Fruit fly (Drosophila melanogaster) whole organism, embryonic: ENCODE results near the gene Sap30.

Experiments
- C15 ChIP-seq: fragments of 200-800 bp; sonication (Bioruptor generic); IDR thresholded peaks from 3 replicates; pipeline ENCODE4 v1.3.6; 2022; ENCODE audit warnings: missing biosample characterization, missing genetic modification characterization
- CG13775 ChIP-seq: fragments of 200-800 bp; sonication (Bioruptor generic); optimal IDR thresholded peaks from 3 replicates; lab custom pipeline; 2017; ENCODE audit warnings: missing biosample characterization, mild to moderate bottlenecking, missing genetic modification characterization
- CG14965 ChIP-seq: fragments of 200-800 bp; sonication (Bioruptor generic); optimal IDR thresholded peaks from 2 replicates; lab custom pipeline; 2016; ENCODE audit warnings: missing biosample characterization, missing genetic modification characterization, borderline replicate concordance
- CG15601 ChIP-seq: fragments of 200-800 bp; sonication (Bioruptor generic); optimal IDR thresholded peaks from 3 replicates; lab custom pipeline; 2019; ENCODE audit warnings: missing biosample characterization, mild to moderate bottlenecking, missing genetic modification characterization, moderate library complexity
- CG1603 ChIP-seq: fragments of 200-800 bp; sonication (Bioruptor generic); optimal IDR thresholded peaks from 2 replicates; lab custom pipeline; 2019; ENCODE audit warnings: missing biosample characterization, mild to moderate bottlenecking, missing genetic modification characterization, moderate library complexity
- CG17829 ChIP-seq: fragments of 200-800 bp; optimal IDR thresholded peaks from 2 replicates; lab custom pipeline; 2019; ENCODE audit warnings: missing biosample characterization, mild to moderate bottlenecking, missing genetic modification characterization, moderate library complexity
- CG2678 ChIP-seq: fragments of 200-800 bp; sonication (Bioruptor generic); optimal IDR thresholded peaks from 3 replicates; lab custom pipeline; 2019; ENCODE audit warnings: missing biosample characterization, mild to moderate bottlenecking, missing genetic modification characterization, moderate library complexity
- CG3847 ChIP-seq: fragments of 200-800 bp; sonication (Bioruptor generic); IDR thresholded peaks from 2 replicates; pipeline ENCODE4 v1.3.6; 2022; ENCODE audit warnings: missing biosample characterization, missing genetic modification characterization
- CG4404 ChIP-seq: fragments of 200-800 bp; sonication (Bioruptor generic); IDR thresholded peaks from 2 replicates; pipeline ENCODE4 v1.3.6; 2022; ENCODE audit warnings: missing biosample characterization, missing genetic modification characterization
- CG6765 ChIP-seq: fragments of 200-800 bp; sonication (Bioruptor generic); optimal IDR thresholded peaks from 3 replicates; lab custom pipeline; 2017; ENCODE audit warnings: missing biosample characterization, mild to moderate bottlenecking, missing genetic modification characterization
- CG7271 ChIP-seq: fragments of 200-800 bp; sonication (Bioruptor generic); optimal IDR thresholded peaks from 2 replicates; lab custom pipeline; 2018; ENCODE audit warnings: missing biosample characterization, mild to moderate bottlenecking, missing genetic modification characterization, moderate library complexity
- CG8281 ChIP-seq: fragments of 200-800 bp; sonication (Bioruptor generic); optimal IDR thresholded peaks from 2 replicates; lab custom pipeline; 2018; ENCODE audit warnings: missing biosample characterization, mild to moderate bottlenecking, missing genetic modification characterization, moderate library complexity
- CG9817 ChIP-seq: fragments of 200-800 bp; sonication (Bioruptor generic); optimal IDR thresholded peaks from 2 replicates; lab custom pipeline; 2018; ENCODE audit warnings: missing biosample characterization, mild to moderate bottlenecking, missing genetic modification characterization, moderate library complexity
- CrebB ChIP-seq: fragments of 200-800 bp; sonication (Bioruptor generic); optimal IDR thresholded peaks from 3 replicates; lab custom pipeline; 2018; ENCODE audit warnings: missing biosample characterization, mild to moderate bottlenecking, missing genetic modification characterization
- D ChIP-seq, 2 experiments: fragments of 200-800 bp in 1 of 2; fragments of >200 bp in 1 of 2; sonication (Bioruptor generic) in 1 of 2; optimal IDR thresholded peaks; 2 replicates in 1 of 2; 3 replicates in 1 of 2; lab custom pipeline; 2017; ENCODE audit warnings: mild to moderate bottlenecking in 1 of 2, missing biosample characterization in 1 of 2, missing genetic modification characterization in 1 of 2, missing genetic modification reagents in 1 of 2
- Dref ChIP-seq: fragments of 200-800 bp; sonication (Bioruptor generic); IDR thresholded peaks from 2 replicates; pipeline ENCODE4 v1.3.6; 2022; ENCODE audit warnings: missing biosample characterization, missing genetic modification characterization
- Ets65A ChIP-seq: fragments of 200-800 bp; sonication (Bioruptor generic); peaks from one replicate; lab custom pipeline; 2016; ENCODE audit warnings: missing biosample characterization, missing genetic modification characterization
- Gug ChIP-seq: fragments of 200-800 bp; sonication (Bioruptor generic); IDR thresholded peaks from 4 replicates; pipeline ENCODE4 v1.3.6; 2022; ENCODE audit warnings: missing biosample characterization, missing genetic modification characterization
- Jarid2 ChIP-seq: fragments of 200-800 bp; sonication (Bioruptor generic); optimal IDR thresholded peaks from 3 replicates; lab custom pipeline; 2017; ENCODE audit warnings: mild to moderate bottlenecking, missing biosample characterization, missing genetic modification reagents, missing genetic modification characterization
- Pdp1 ChIP-seq, 2 experiments: fragments of 200-800 bp; sonication (Bioruptor generic); optimal IDR thresholded peaks; 3 replicates each; lab custom pipeline; 2016; ENCODE audit warnings: missing biosample characterization in 2 of 2, missing genetic modification characterization in 2 of 2, mild to moderate bottlenecking in 1 of 2, moderate library complexity in 1 of 2
- Poxn ChIP-seq: fragments of 200-800 bp; sonication (Bioruptor generic); IDR thresholded peaks from 2 replicates; pipeline ENCODE4 v1.3.6; 2022; ENCODE audit warnings: missing biosample characterization, missing genetic modification characterization
- Rfx ChIP-seq: fragments of 200-800 bp; sonication (Bioruptor generic); IDR thresholded peaks from 2 replicates; pipeline ENCODE4 v1.3.6; 2022; ENCODE audit warnings: missing biosample characterization, missing genetic modification characterization
- Trl ChIP-seq, 3 experiments: fragments of >200 bp in 2 of 3; fragments of 200-800 bp in 1 of 3; sonication (Bioruptor generic) in 1 of 3; optimal IDR thresholded peaks; 2 replicates in 1 of 3; 3 replicates in 2 of 3; lab custom pipeline; 2016 to 2017; ENCODE audit warnings: missing biosample characterization in 1 of 3, missing genetic modification characterization in 1 of 3
- bigmax ChIP-seq: fragments of 200-800 bp; sonication (Bioruptor generic); optimal IDR thresholded peaks from 2 replicates; lab custom pipeline; 2018; ENCODE audit warnings: missing biosample characterization, mild to moderate bottlenecking, missing genetic modification characterization
- chinmo ChIP-seq: fragments of 200-800 bp; sonication (Bioruptor generic); IDR thresholded peaks from 4 replicates; pipeline ENCODE4 v1.3.6; 2022; ENCODE audit warnings: missing biosample characterization, missing genetic modification characterization; ENCODE audit not compliant: partially characterized antibody
- pzg ChIP-seq: fragments of 200-800 bp; sonication (Bioruptor generic); optimal IDR thresholded peaks from 3 replicates; lab custom pipeline; 2018; ENCODE audit warnings: missing biosample characterization, mild to moderate bottlenecking, missing genetic modification characterization, moderate library complexity
- row ChIP-seq: fragments of 200-800 bp; sonication (Bioruptor generic); IDR thresholded peaks from 3 replicates; pipeline ENCODE4 v1.3.6; 2022; ENCODE audit warnings: missing biosample characterization, missing genetic modification characterization
- seq ChIP-seq: fragments of 200-800 bp; sonication (Bioruptor generic); IDR thresholded peaks from 2 replicates; pipeline ENCODE4 v1.3.6; 2022; ENCODE audit warnings: missing biosample characterization, missing genetic modification characterization
- slbo ChIP-seq: fragments of 200-800 bp; sonication (Bioruptor generic); IDR thresholded peaks from 2 replicates; pipeline ENCODE4 v1.3.6; 2022; ENCODE audit warnings: missing biosample characterization, missing genetic modification characterization
- sna ChIP-seq: fragments of 200-800 bp; sonication (Bioruptor generic); IDR thresholded peaks from 2 replicates; pipeline ENCODE4 v1.3.6; 2022; ENCODE audit warnings: missing biosample characterization, missing genetic modification characterization; ENCODE audit not compliant: partially characterized antibody
- sr ChIP-seq: fragments of 200-800 bp; sonication (Bioruptor generic); IDR thresholded peaks from 3 replicates; pipeline ENCODE4 v1.3.6; 2022; ENCODE audit warnings: missing biosample characterization, missing genetic modification characterization
- tgo ChIP-seq: fragments of 200-800 bp; sonication (Bioruptor generic); IDR thresholded peaks from 3 replicates; pipeline ENCODE4 v1.3.6; 2022; ENCODE audit warnings: missing biosample characterization, missing genetic modification characterization
- tna ChIP-seq: fragments of 200-800 bp; sonication (Bioruptor generic); IDR thresholded peaks from 2 replicates; pipeline ENCODE4 v1.3.6; 2022; ENCODE audit warnings: missing biosample characterization, missing genetic modification characterization; ENCODE audit not compliant: partially characterized antibody
- vvl ChIP-seq: fragments of 200-800 bp; sonication (Bioruptor generic); IDR thresholded peaks from 2 replicates; pipeline ENCODE4 v1.3.6; 2022; ENCODE audit warnings: missing biosample characterization, missing genetic modification characterization
- yki ChIP-seq: fragments of >200 bp; optimal IDR thresholded peaks from 3 replicates; lab custom pipeline; 2018
- z ChIP-seq: fragments of 200-800 bp; sonication (Bioruptor generic); IDR thresholded peaks from 3 replicates; pipeline ENCODE4 v1.3.6; 2022; ENCODE audit warnings: missing biosample characterization, missing genetic modification characterization
- zfh2 ChIP-seq: fragments of 200-800 bp; sonication (Bioruptor generic); optimal IDR thresholded peaks from 2 replicates; lab custom pipeline; 2016; ENCODE audit warnings: missing biosample characterization, missing genetic modification characterization

The Sap30 gene

dm6 chrX:16786860-16787415 is at the start of gene Sap30, which contains the start of gene CG9609 (continued):
- TF ChIP-seq pzg (GFP tag; lab: Kevin White, UChicago) (peak; percentile 73), CG17829 (peak; percentile 2), CG15601 (no peak), C15 (no peak), CG2678 (no peak), Pdp1 (GFP tag; optimal IDR thresholded peaks at IDR 0.05; lab: Kevin White, UChicago) (peak in 1 of 2 experiments; percentile 14), chinmo (no peak), CrebB (tag; lab: Kevin White, UChicago) (no peak), CG4404 (GFP tag; lab: Robert Waterston, UW) (no peak), Rfx (GFP tag; lab: Robert Waterston, UW) (peak; percentile 13; the same call in 1 of the 2 replicates), CG6765 (GFP tag; lab: Kevin White, UChicago) (no peak), Ets65A (GFP tag; lab: Kevin White, UChicago) (peak; percentile 79), zfh2 (GFP tag; lab: Kevin White, UChicago) (no peak), CG3847 (GFP tag; lab: Robert Waterston, UW) (peak; percentile 18; the same call in 1 of the 2 replicates), slbo (GFP tag; lab: Robert Waterston, UW) (peak; percentile 23), CG9817 (tag; lab: Kevin White, UChicago) (no peak), sna (GFP tag; lab: Robert Waterston, UW) (no peak), Trl (optimal IDR thresholded peaks at IDR 0.05; lab: Kevin White, UChicago) (no peak), Trl (GFP tag; optimal IDR thresholded peaks at IDR 0.05; lab: Kevin White, UChicago) (peak; percentile 4), D (optimal IDR thresholded peaks at IDR 0.05; lab: Kevin White, UChicago) (no peak), D (GFP tag; optimal IDR thresholded peaks at IDR 0.05; lab: Kevin White, UChicago) (no peak), Poxn (GFP tag; lab: Robert Waterston, UW) (no peak)

DNA sequence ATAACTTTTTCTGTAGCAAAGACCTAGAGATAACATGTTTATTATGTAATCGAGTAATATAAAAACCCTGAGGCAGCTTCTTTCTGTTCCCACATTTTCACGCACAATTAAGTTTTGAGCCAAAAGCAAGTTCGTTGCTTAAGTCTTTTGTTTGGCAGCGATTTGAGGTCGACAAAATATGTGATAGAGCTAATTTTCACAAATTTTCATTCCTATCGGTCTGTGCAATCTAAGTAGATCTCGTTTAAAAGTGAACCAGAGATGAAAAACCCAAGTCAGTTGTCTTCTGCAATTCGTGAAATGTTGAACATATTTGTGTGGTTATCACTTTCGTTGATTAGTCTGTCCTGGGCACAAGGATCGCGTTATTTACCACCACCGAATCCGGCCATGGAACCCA is 49.2 kb upstream of the Sap30 start, which contains the start of gene TwdlZ:
Gene TwdlZ (plus strand): TSS at position 301 of the 400 bp plus-strand sequence.
- no peak for TF ChIP-seq CG8281 (tag; lab: Kevin White, UChicago)
- peak in 1 of 2 experiments; percentile 17 for TF ChIP-seq Pdp1 (GFP tag; optimal IDR thresholded peaks at IDR 0.05; lab: Kevin White, UChicago)

dm6 chrX:16740606-16741005 is 46.5 kb upstream of the Sap30 start, which contains the start of gene CG32568:
Gene CG32568, plus strand, starts transcription at chrX:16740906.
- TF ChIP-seq Gug (GFP tag; lab: Robert Waterston, UW), result no peak
- TF ChIP-seq z (GFP tag; lab: Robert Waterston, UW), result no peak
- no peak for TF ChIP-seq vvl
- no peak for TF ChIP-seq CG13775 (GFP tag; lab: Kevin White, UChicago)
- TF ChIP-seq CG1603, result no peak
- TF ChIP-seq yki (lab: Kevin White, UChicago), result no peak
- no peak for TF ChIP-seq tgo
- TF ChIP-seq tna (GFP tag; lab: Robert Waterston, UW), result no peak
- no peak for TF ChIP-seq CG14965 (GFP tag; lab: Kevin White, UChicago)
- no peak for TF ChIP-seq bigmax (GFP tag; lab: Kevin White, UChicago)
- no peak for TF ChIP-seq seq (GFP tag; lab: Robert Waterston, UW)
- no peak for TF ChIP-seq Dref (GFP tag; lab: Robert Waterston, UW)
- TF ChIP-seq sr (GFP tag; lab: Robert Waterston, UW), result no peak
- no peak for TF ChIP-seq CG7271 (tag; lab: Kevin White, UChicago)
- TF ChIP-seq row, result no peak
- TF ChIP-seq Jarid2, result no peak
